Fruit fly (Drosophila melanogaster) whole organism, embryonic: ENCODE data around the gene Slimp.

Source experiments
- BtbVII ChIP-seq: fragments of 200-800 bp; sonication (Bioruptor generic); optimal IDR thresholded peaks from 3 replicates; lab custom pipeline; 2017; ENCODE audit warnings: missing biosample characterization, mild to moderate bottlenecking, missing genetic modification characterization
- Bteb2 ChIP-seq: fragments of 200-800 bp; sonication (Bioruptor generic); optimal IDR thresholded peaks from 2 replicates; lab custom pipeline; 2016; ENCODE audit warnings: missing biosample characterization, missing genetic modification characterization
- CG11695 ChIP-seq: fragments of 200-800 bp; sonication (Bioruptor generic); IDR thresholded peaks from 3 replicates; pipeline ENCODE4 v1.3.6; 2022; ENCODE audit warnings: missing biosample characterization, missing genetic modification characterization
- CG11696 ChIP-seq: fragments of 200-800 bp; sonication (Bioruptor generic); IDR thresholded peaks from 2 replicates; pipeline ENCODE4 v1.3.6; 2022; ENCODE audit warnings: missing biosample characterization, missing genetic modification characterization
- CG15269 ChIP-seq: fragments of 200-800 bp; sonication (Bioruptor generic); optimal IDR thresholded peaks from 2 replicates; lab custom pipeline; 2018; ENCODE audit warnings: missing biosample characterization, mild to moderate bottlenecking, missing genetic modification characterization, moderate library complexity
- CG17361 ChIP-seq: fragments of 200-800 bp; sonication (Bioruptor generic); IDR thresholded peaks from 3 replicates; pipeline ENCODE4 v1.3.6; 2022; ENCODE audit warnings: missing biosample characterization, missing genetic modification characterization
- CG31441 ChIP-seq: fragments of 200-800 bp; sonication (Bioruptor generic); IDR thresholded peaks from 2 replicates; pipeline ENCODE4 v1.3.6; 2022; ENCODE audit warnings: missing biosample characterization, missing genetic modification characterization
- CG32767 ChIP-seq: fragments of 200-800 bp; sonication (Bioruptor generic); IDR thresholded peaks from 2 replicates; pipeline ENCODE4 v1.3.6; 2022; ENCODE audit warnings: missing biosample characterization, missing genetic modification characterization
- CG3281 ChIP-seq: fragments of 200-800 bp; sonication (Bioruptor generic); optimal IDR thresholded peaks from 3 replicates; lab custom pipeline; 2017; ENCODE audit warnings: missing biosample characterization, mild to moderate bottlenecking, missing genetic modification characterization
- CG33557 ChIP-seq: fragments of 200-800 bp; sonication (Bioruptor generic); optimal IDR thresholded peaks from 2 replicates; lab custom pipeline; 2019; ENCODE audit warnings: missing biosample characterization, mild to moderate bottlenecking, missing genetic modification characterization, moderate library complexity
- CG34224 ChIP-seq: fragments of 200-800 bp; sonication (Bioruptor generic); IDR thresholded peaks from 3 replicates; pipeline ENCODE4 v1.3.6; 2022; ENCODE audit warnings: missing biosample characterization, missing genetic modification characterization; ENCODE audit not compliant: partially characterized antibody
- CG4282 ChIP-seq: fragments of 200-800 bp; sonication (Bioruptor generic); optimal IDR thresholded peaks from 2 replicates; lab custom pipeline; 2016; ENCODE audit warnings: missing biosample characterization, missing genetic modification characterization
- CG6813 ChIP-seq: fragments of 200-800 bp; sonication (Bioruptor generic); optimal IDR thresholded peaks from 2 replicates; lab custom pipeline; 2017; ENCODE audit warnings: missing biosample characterization, missing genetic modification characterization, mild to moderate bottlenecking, moderate library complexity, missing genetic modification reagents
- CG7271 ChIP-seq: fragments of 200-800 bp; sonication (Bioruptor generic); optimal IDR thresholded peaks from 2 replicates; lab custom pipeline; 2018; ENCODE audit warnings: missing biosample characterization, mild to moderate bottlenecking, missing genetic modification characterization, moderate library complexity
- CG7556 ChIP-seq: fragments of 200-800 bp; sonication (Bioruptor generic); optimal IDR thresholded peaks from 2 replicates; lab custom pipeline; 2017; ENCODE audit warnings: missing biosample characterization, mild to moderate bottlenecking, missing genetic modification characterization
- CG7987 ChIP-seq: fragments of 200-800 bp; sonication (Bioruptor generic); optimal IDR thresholded peaks from 2 replicates; lab custom pipeline; 2018; ENCODE audit warnings: missing biosample characterization, mild to moderate bottlenecking, missing genetic modification characterization, moderate library complexity
- CG8388 ChIP-seq: fragments of 200-800 bp; sonication (Bioruptor generic); optimal IDR thresholded peaks from 2 replicates; lab custom pipeline; 2019; ENCODE audit warnings: missing biosample characterization, mild to moderate bottlenecking, missing genetic modification characterization, moderate library complexity
- CG8478 ChIP-seq: fragments of >200 bp; optimal IDR thresholded peaks from 2 replicates; lab custom pipeline; 2018
- D ChIP-seq, 2 experiments: fragments of 200-800 bp in 1 of 2; fragments of >200 bp in 1 of 2; sonication (Bioruptor generic) in 1 of 2; optimal IDR thresholded peaks; 2 replicates in 1 of 2; 3 replicates in 1 of 2; lab custom pipeline; 2017; ENCODE audit warnings: mild to moderate bottlenecking in 1 of 2, missing biosample characterization in 1 of 2, missing genetic modification characterization in 1 of 2, missing genetic modification reagents in 1 of 2
- D19A ChIP-seq: fragments of 200-800 bp; optimal IDR thresholded peaks from 3 replicates; lab custom pipeline; 2019; ENCODE audit warnings: missing biosample characterization, mild to moderate bottlenecking, missing genetic modification characterization, moderate library complexity
- H15 ChIP-seq: fragments of 200-800 bp; sonication (Bioruptor generic); IDR thresholded peaks from 3 replicates; pipeline ENCODE4 v1.3.6; 2022; ENCODE audit warnings: missing biosample characterization, missing genetic modification characterization
- Hr39 ChIP-seq: fragments of >200 bp; optimal IDR thresholded peaks from 2 replicates; lab custom pipeline; 2017
- Lim3 ChIP-seq: fragments of 200-800 bp; sonication (Bioruptor generic); IDR thresholded peaks from 2 replicates; pipeline ENCODE4 v1.3.6; 2022; ENCODE audit warnings: missing biosample characterization, missing genetic modification characterization
- ac ChIP-seq: fragments of 200-800 bp; sonication (Bioruptor generic); optimal IDR thresholded peaks from 3 replicates; lab custom pipeline; 2017; ENCODE audit warnings: missing biosample characterization, mild to moderate bottlenecking, missing genetic modification characterization
- aop ChIP-seq: fragments of 200-800 bp; sonication (Bioruptor generic); IDR thresholded peaks from 2 replicates; pipeline ENCODE4 v1.3.6; 2022; ENCODE audit warnings: missing biosample characterization, missing genetic modification characterization
- ap ChIP-seq: fragments of 200-800 bp; sonication (Bioruptor generic); IDR thresholded peaks from 2 replicates; pipeline ENCODE4 v1.3.6; 2022; ENCODE audit warnings: missing biosample characterization, missing genetic modification characterization
- btn ChIP-seq: fragments of 200-800 bp; sonication (Bioruptor generic); optimal IDR thresholded peaks from 2 replicates; lab custom pipeline; 2016; ENCODE audit warnings: missing biosample characterization, missing genetic modification characterization
- cato ChIP-seq: fragments of 200-800 bp; sonication (Bioruptor generic); optimal IDR thresholded peaks from 2 replicates; lab custom pipeline; 2016; ENCODE audit warnings: missing biosample characterization, missing genetic modification characterization, borderline replicate concordance
- chif ChIP-seq, 2 experiments: fragments of 200-800 bp; sonication (Bioruptor generic); optimal IDR thresholded peaks; 3 replicates each; lab custom pipeline; 2016; ENCODE audit warnings: missing biosample characterization in 2 of 2, missing genetic modification characterization in 2 of 2
- chm ChIP-seq: fragments of 200-800 bp; sonication (Bioruptor generic); IDR thresholded peaks from 2 replicates; pipeline ENCODE4 v1.3.6; 2022; ENCODE audit warnings: missing biosample characterization, missing genetic modification characterization
- crc ChIP-seq: fragments of 200-800 bp; sonication (Bioruptor generic); optimal IDR thresholded peaks from 2 replicates; lab custom pipeline; 2016; ENCODE audit warnings: missing biosample characterization, missing genetic modification characterization
- ewg ChIP-seq: fragments of 200-800 bp; sonication (Bioruptor generic); optimal IDR thresholded peaks from 3 replicates; lab custom pipeline; 2017; ENCODE audit warnings: mild to moderate bottlenecking, missing biosample characterization, missing genetic modification reagents, missing genetic modification characterization
- eyg ChIP-seq: fragments of 200-800 bp; sonication (Bioruptor generic); optimal IDR thresholded peaks from 3 replicates; lab custom pipeline; 2016; ENCODE audit warnings: missing biosample characterization, missing genetic modification characterization
- fd64A ChIP-seq: fragments of 200-800 bp; sonication (Bioruptor generic); optimal IDR thresholded peaks from 3 replicates; lab custom pipeline; 2018; ENCODE audit warnings: missing biosample characterization, mild to moderate bottlenecking, missing genetic modification characterization
- gcm2 ChIP-seq: fragments of 200-800 bp; sonication (Bioruptor generic); optimal IDR thresholded peaks from 2 replicates; lab custom pipeline; 2016; ENCODE audit warnings: missing biosample characterization, missing genetic modification characterization
- gem ChIP-seq: fragments of 200-800 bp; sonication (Bioruptor generic); optimal IDR thresholded peaks from 2 replicates; lab custom pipeline; 2019; ENCODE audit warnings: missing biosample characterization, mild to moderate bottlenecking, missing genetic modification characterization, moderate library complexity
- gsb ChIP-seq: fragments of 200-800 bp; sonication (Bioruptor generic); IDR thresholded peaks from 2 replicates; pipeline ENCODE4 v1.3.6; 2022; ENCODE audit warnings: missing biosample characterization, missing genetic modification characterization
- ham ChIP-seq: fragments of 200-800 bp; sonication (Bioruptor generic); IDR thresholded peaks from 2 replicates; pipeline ENCODE4 v1.3.6; 2022; ENCODE audit warnings: missing biosample characterization, missing genetic modification characterization
- hbn ChIP-seq: fragments of 200-800 bp; sonication (Bioruptor generic); IDR thresholded peaks from 2 replicates; pipeline ENCODE4 v1.3.6; 2022; ENCODE audit warnings: missing biosample characterization, missing genetic modification characterization; ENCODE audit not compliant: partially characterized antibody
- nau ChIP-seq: fragments of 200-800 bp; sonication (Bioruptor generic); optimal IDR thresholded peaks from 3 replicates; lab custom pipeline; 2017; ENCODE audit warnings: missing biosample characterization, mild to moderate bottlenecking, missing genetic modification characterization, missing genetic modification reagents
- otp ChIP-seq: fragments of 200-800 bp; sonication (Bioruptor generic); IDR thresholded peaks from 3 replicates; pipeline ENCODE4, ENCODE4 v1.3.6; 2022; ENCODE audit warnings: missing biosample characterization, missing genetic modification characterization
- schlank ChIP-seq: fragments of 200-800 bp; sonication (Bioruptor generic); optimal IDR thresholded peaks from 2 replicates; lab custom pipeline; 2018; ENCODE audit warnings: missing biosample characterization, mild to moderate bottlenecking, missing genetic modification characterization
- shn ChIP-seq: fragments of 200-800 bp; sonication (Bioruptor generic); optimal IDR thresholded peaks from 3 replicates; lab custom pipeline; 2016; ENCODE audit warnings: missing biosample characterization, missing genetic modification characterization
- sim ChIP-seq: fragments of 200-800 bp; sonication (Bioruptor generic); IDR thresholded peaks from 2 replicates; pipeline ENCODE4 v1.3.6; 2022; ENCODE audit warnings: missing biosample characterization, missing genetic modification characterization
- sima ChIP-seq: fragments of 200-800 bp; sonication (Bioruptor generic); optimal IDR thresholded peaks from 2 replicates; lab custom pipeline; 2016; ENCODE audit warnings: missing biosample characterization, missing genetic modification characterization
- slou ChIP-seq: fragments of 200-800 bp; sonication (Bioruptor generic); optimal IDR thresholded peaks from 3 replicates; lab custom pipeline; 2016; ENCODE audit warnings: missing biosample characterization, missing genetic modification characterization
- sug ChIP-seq: fragments of 200-800 bp; optimal IDR thresholded peaks from 2 replicates; lab custom pipeline; 2019; ENCODE audit warnings: missing biosample characterization, mild to moderate bottlenecking, missing genetic modification characterization, moderate library complexity
- tap ChIP-seq: fragments of 200-800 bp; optimal IDR thresholded peaks from 3 replicates; lab custom pipeline; 2019; ENCODE audit warnings: missing biosample characterization, mild to moderate bottlenecking, missing genetic modification characterization, moderate library complexity
- toy ChIP-seq: fragments of 200-800 bp; sonication (Bioruptor generic); IDR thresholded peaks from 2 replicates; pipeline ENCODE4 v1.3.6; 2022; ENCODE audit warnings: missing biosample characterization, missing genetic modification characterization
- trh ChIP-seq: fragments of 200-800 bp; sonication (Bioruptor generic); optimal IDR thresholded peaks from 2 replicates; lab custom pipeline; 2016; ENCODE audit warnings: missing biosample characterization, missing genetic modification characterization
- wdn ChIP-seq: fragments of 200-800 bp; sonication (Bioruptor generic); IDR thresholded peaks from 2 replicates; pipeline ENCODE4 v1.3.6; 2022; ENCODE audit warnings: missing biosample characterization, missing genetic modification characterization

Gene Slimp

DNA sequence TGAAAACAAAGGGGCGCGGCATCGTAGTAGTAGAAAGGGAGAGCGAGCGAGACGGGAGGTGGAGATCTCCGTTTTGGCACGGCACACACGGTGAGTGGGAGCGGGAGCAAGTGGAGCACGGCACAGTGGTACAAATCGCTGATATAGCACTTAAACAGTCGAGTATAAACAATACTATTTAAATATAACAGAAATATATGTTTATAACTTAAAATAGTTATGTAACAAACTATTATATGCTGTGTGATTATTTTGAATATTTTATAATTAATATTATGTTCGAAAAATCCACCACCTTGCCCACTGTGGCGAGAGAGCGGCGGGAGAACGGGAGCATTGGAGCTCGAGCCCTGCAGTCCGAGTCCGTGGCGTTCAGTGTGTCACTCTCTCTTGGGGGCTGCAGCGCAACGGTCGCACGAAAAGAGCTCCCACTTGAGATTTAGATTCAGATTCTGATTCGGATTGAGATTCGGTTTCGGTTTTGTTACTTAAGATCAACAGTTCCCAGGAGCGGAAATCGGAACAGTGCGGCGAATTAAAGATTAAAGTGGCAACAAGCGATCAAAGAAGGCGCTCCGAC is 7.7 kb downstream of the Slimp start, which contains the start of gene Kal1 (continued):
- TF ChIP-seq cato (GFP tag; lab: Kevin White, UChicago) (peak; percentile 78), nau (GFP tag; lab: Kevin White, UChicago) (no peak), CG8478 (lab: Kevin White, UChicago) (no peak), CG8388 (GFP tag; lab: Kevin White, UChicago) (peak; percentile 95), shn (GFP tag; lab: Kevin White, UChicago) (no peak), tap (tag; lab: Kevin White, UChicago) (peak; percentile 96), ac (peak; percentile 57), CG34224 (GFP tag; lab: Robert Waterston, UW) (no peak), ewg (GFP tag; lab: Kevin White, UChicago) (peak; percentile 91), sug (peak; percentile 54), aop (0 out of 2 replicates have a peak, but pooled peaks have one; percentile 28), CG33557 (GFP tag; lab: Kevin White, UChicago) (peak; percentile 86), H15 (GFP tag; lab: Robert Waterston, UW) (peak; percentile 90), CG11695 (GFP tag; lab: Robert Waterston, UW) (peak; percentile 95), gem (tag; lab: Kevin White, UChicago) (peak; percentile 96), sim (peak; percentile 95), CG7271 (peak; percentile 27), CG3281 (GFP tag; lab: Kevin White, UChicago) (peak; percentile 85), btn (GFP tag; lab: Kevin White, UChicago) (no peak), chif (GFP tag; optimal IDR thresholded peaks at IDR 0.05; lab: Kevin White, UChicago) (peak; percentile 6 to 9), CG11696 (GFP tag; lab: Robert Waterston, UW) (peak; percentile 47), toy (peak; percentile 72), CG6813 (GFP tag; lab: Kevin White, UChicago) (peak; percentile 91), gsb (peak; percentile 69), CG7987 (peak; percentile 50), BtbVII (GFP tag; lab: Kevin White, UChicago) (peak; percentile 90), hbn (GFP tag; lab: Robert Waterston, UW) (no peak), CG17361 (peak; percentile 90), CG32767 (GFP tag; lab: Robert Waterston, UW) (peak; percentile 95), CG4282 (GFP tag; lab: Kevin White, UChicago) (no peak), crc (no peak), gcm2 (GFP tag; lab: Kevin White, UChicago) (peak; percentile 35), Hr39 (lab: Kevin White, UChicago) (no peak), ap (peak; percentile 89), schlank (tag; lab: Kevin White, UChicago) (peak; percentile 46), eyg (no peak), D19A (tag; lab: Kevin White, UChicago) (peak; percentile 93), wdn (GFP tag; lab: Robert Waterston, UW) (peak; percentile 64; the same call in 1 of the 2 replicates), Lim3 (GFP tag; lab: Robert Waterston, UW) (peak; percentile 62), CG7556 (GFP tag; lab: Kevin White, UChicago) (peak; percentile 94), ham (GFP tag; lab: Robert Waterston, UW) (no peak), sima (no peak), trh (GFP tag; lab: Kevin White, UChicago) (peak; percentile 52), chm (GFP tag; lab: Robert Waterston, UW) (peak; percentile 95), D (optimal IDR thresholded peaks at IDR 0.05; lab: Kevin White, UChicago) (no peak), D (GFP tag; optimal IDR thresholded peaks at IDR 0.05; lab: Kevin White, UChicago) (peak; percentile 97), fd64A (GFP tag; lab: Kevin White, UChicago) (peak; percentile 90), Bteb2 (GFP tag; lab: Kevin White, UChicago) (no peak), CG31441 (GFP tag; lab: Robert Waterston, UW) (peak; percentile 96), slou (GFP tag; lab: Kevin White, UChicago) (peak; percentile 9), CG15269 (tag; lab: Kevin White, UChicago) (peak; percentile 93), otp (GFP tag; lab: Robert Waterston, UW) (peak; percentile 94)
